Worm (Caenorhabditis elegans): ENCODE data around the gene K10C9.7.
A peak's percentile ranks its signal among the peaks of the same experiment; 100 is the strongest.

The K10C9.7 gene

ce11 chrV:1053385-1053784, 14.0 kb downstream of the K10C9.7 start:
- TF ChIP-seq nhr-11 (tag; optimal IDR thresholded peaks at IDR 0.05) (no peak), lin-39 (tag; optimal IDR thresholded peaks at IDR 0.05) (no peak), nhr-84 (tag; optimal IDR thresholded peaks at IDR 0.05) (no peak), nhr-12 (tag; optimal IDR thresholded peaks at IDR 0.05) (no peak)

DNA sequence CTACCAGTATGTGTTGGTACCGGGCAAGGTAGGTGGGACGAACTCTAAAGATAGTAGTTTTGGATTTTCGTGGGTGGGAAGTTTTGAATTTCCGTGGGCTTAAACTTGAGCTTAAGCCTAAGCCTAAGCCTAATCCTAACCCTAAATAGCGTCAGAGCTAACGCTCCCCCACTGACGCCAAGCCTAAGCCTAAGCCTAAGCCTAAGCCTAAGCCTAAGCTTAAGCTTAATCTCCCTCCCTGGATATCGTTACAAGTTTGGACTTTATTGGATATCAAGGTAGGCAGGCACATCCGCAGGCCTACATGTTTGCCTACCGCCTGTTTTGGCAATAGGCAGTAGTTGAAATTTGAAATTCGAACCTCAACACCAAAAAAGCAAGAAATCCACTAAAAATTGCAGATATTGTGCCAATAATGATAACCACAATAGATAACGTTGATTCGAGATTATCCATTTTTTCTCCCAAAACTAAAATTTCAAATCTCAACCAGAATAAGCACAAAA, 14.8 kb downstream of the K10C9.7 start, which contains the start of gene K10C9.4:
Gene K10C9.4, minus strand, starts transcription at position 456 of the 506 bp plus-strand sequence.
- TF ChIP-seq unc-86 (tag; optimal IDR thresholded peaks at IDR 0.05) (no peak), nhr-84 (tag; optimal IDR thresholded peaks at IDR 0.05) (no peak), unc-62 (GFP tag; optimal IDR thresholded peaks at IDR 0.05) (no peak), hpl-2 (GFP tag; optimal IDR thresholded peaks at IDR 0.05) (no peak), lin-15B (tag; optimal IDR thresholded peaks at IDR 0.05) (no peak), nhr-85 (tag) (no peak), dsc-1 (tag; optimal IDR thresholded peaks at IDR 0.05) (no peak), isw-1 (GFP tag; IDR thresholded peaks at IDR 0.05) (no peak), nhr-90 (tag; optimal IDR thresholded peaks at IDR 0.05; ENCODE audit: poor library complexity) (no peak), lir-3 (tag; optimal IDR thresholded peaks at IDR 0.05; ENCODE audit: poor library complexity) (no peak)

DNA sequence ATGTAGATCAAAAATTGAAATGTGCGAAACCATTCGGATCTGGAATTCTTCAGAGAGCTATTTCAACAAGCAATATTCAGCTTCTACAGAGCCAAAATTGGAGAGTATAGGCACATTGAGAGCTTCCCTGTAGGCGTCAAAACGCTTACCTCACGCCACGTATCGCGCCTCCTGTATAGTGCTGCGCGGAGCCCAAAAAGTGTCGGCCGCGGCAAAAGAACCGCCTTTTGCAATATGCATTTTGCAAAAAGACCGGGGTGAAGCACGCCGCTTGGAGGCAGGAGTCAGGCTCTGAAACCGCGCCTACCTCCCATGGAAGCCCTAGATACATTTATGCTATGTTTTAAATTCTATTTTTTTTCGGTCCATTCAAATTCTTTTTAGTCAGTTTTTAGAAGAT, 15.7 kb downstream of the K10C9.7 start:
- TF ChIP-seq nhr-47 (tag; optimal IDR thresholded peaks at IDR 0.05): no peak
- TF ChIP-seq ceh-63 (GFP tag; optimal IDR thresholded peaks at IDR 0.05): no peak
- no peak for TF ChIP-seq ztf-11 (tag; optimal IDR thresholded peaks at IDR 0.05)
- no peak for TF ChIP-seq elt-3 (tag; optimal IDR thresholded peaks at IDR 0.05)

DNA sequence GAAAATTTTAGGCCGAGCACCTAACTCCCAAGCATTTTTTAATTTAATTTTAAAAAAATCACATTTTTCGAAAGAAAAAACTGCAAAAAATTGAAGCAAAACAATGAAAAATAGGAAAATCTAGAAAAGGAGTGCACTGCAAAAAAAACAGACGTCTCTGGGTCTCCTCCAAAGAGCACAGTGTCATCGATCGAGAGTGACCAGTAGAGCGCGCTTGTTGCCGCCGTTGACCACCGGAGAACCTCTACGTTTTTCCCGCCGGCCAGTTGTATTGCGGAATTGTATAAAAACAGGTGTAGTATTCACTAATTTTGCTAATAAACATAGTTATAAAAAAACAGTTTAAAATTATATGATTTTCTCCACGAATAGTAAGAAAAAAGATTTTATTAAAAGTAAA, 18.0 kb downstream of the K10C9.7 start:
- TF ChIP-seq efl-1 (optimal IDR thresholded peaks at IDR 0.05) (peak; percentile 21 to 36), efl-1 (GFP tag; optimal IDR thresholded peaks at IDR 0.05 in 1 of 2) (no peak), nhr-237 (tag; optimal IDR thresholded peaks at IDR 0.05) (no peak), dpl-1 (GFP tag; optimal IDR thresholded peaks at IDR 0.05) (peak in 1 of 3 experiments; percentile 46), lsy-2 (tag; optimal IDR thresholded peaks at IDR 0.05) (peak in 1 of 2 experiments; percentile 38), ceh-88 (GFP tag; IDR thresholded peaks at IDR 0.05) (no peak), lin-35 (GFP tag; optimal IDR thresholded peaks at IDR 0.05) (peak; percentile 6 to 40), nhr-76 (tag; optimal IDR thresholded peaks at IDR 0.05) (no peak), ceh-82 (tag; optimal IDR thresholded peaks at IDR 0.05) (peak in 1 of 3 experiments; percentile 7), skn-1 (tag; optimal IDR thresholded peaks at IDR 0.05) (no peak)

DNA sequence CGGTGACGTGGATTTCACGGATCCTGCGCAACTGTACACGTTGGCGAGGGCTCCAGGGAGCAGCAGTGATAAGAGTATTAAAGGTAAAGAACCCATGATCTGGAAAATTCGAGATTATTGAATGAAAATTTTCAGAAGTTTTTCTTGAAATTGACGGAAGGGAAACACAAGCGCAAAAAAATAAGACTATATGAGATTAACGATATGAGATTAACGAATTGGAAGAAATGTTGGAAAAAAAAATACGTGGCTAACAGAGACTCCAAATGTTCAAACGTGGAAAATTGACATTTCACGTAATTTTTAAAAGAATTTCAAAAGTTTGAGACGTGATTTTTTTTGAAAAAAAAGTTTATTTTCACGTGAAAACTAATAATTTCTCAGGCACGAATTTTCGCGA, 18.9 kb downstream of the K10C9.7 start, which contains the start of gene nra-4:
Gene nra-4, minus strand, starts transcription at position 101 of the 400 bp plus-strand sequence.
- TF ChIP-seq lin-35 (GFP tag; optimal IDR thresholded peaks at IDR 0.05) (no peak), ama-1 (optimal IDR thresholded peaks at IDR 0.05) (no peak)

DNA sequence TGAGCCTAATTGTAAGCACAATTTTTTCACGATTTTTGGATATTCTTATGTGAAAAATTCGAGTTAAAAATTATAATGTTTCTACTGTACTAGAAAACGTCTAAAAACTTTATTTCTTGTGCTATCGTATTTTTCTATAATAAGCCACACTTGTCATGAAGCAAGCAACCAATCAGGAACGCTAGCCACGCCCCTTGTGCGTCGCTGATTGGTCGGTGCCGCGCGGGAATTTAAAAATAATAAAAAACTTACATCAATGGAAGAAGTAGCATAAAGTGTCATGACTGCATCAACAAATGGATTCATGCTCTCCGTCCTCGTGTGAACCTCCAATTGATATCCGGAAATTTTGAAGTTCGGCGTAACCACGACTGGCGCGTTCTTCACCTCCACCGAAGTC, 20.1 kb downstream of the K10C9.7 start:
- TF ChIP-seq fkh-8 (tag; optimal IDR thresholded peaks at IDR 0.05) (no peak), nhr-84 (tag; optimal IDR thresholded peaks at IDR 0.05) (no peak), swsn-7 (tag; optimal IDR thresholded peaks at IDR 0.05) (no peak), efl-1 (optimal IDR thresholded peaks at IDR 0.05) (no peak), efl-1 (GFP tag; optimal IDR thresholded peaks at IDR 0.05 in 1 of 2) (peak in 1 of 2 experiments; percentile 1), nhr-11 (tag; optimal IDR thresholded peaks at IDR 0.05) (no peak), fkh-10 (GFP tag; optimal IDR thresholded peaks at IDR 0.05) (no peak)

ce11 chrV:1038074-1038473, 29.3 kb downstream of the K10C9.7 start:
- TF ChIP-seq zag-1 (tag; optimal IDR thresholded peaks at IDR 0.05) (no peak), ets-5 (GFP tag; IDR thresholded peaks at IDR 0.05) (no peak), pax-3 (tag; optimal IDR thresholded peaks at IDR 0.05) (no peak), lin-35 (GFP tag; optimal IDR thresholded peaks at IDR 0.05) (no peak), C34B4.2 (tag; optimal IDR thresholded peaks at IDR 0.05) (no peak), nhr-84 (tag; optimal IDR thresholded peaks at IDR 0.05) (no peak), egl-27 (tag; optimal IDR thresholded peaks at IDR 0.05) (no peak), C04F5.9 (tag; optimal IDR thresholded peaks at IDR 0.05) (no peak), ztf-11 (tag; optimal IDR thresholded peaks at IDR 0.05) (no peak), fkh-8 (tag; optimal IDR thresholded peaks at IDR 0.05) (no peak), tbx-2 (tag; optimal IDR thresholded peaks at IDR 0.05) (no peak), sptf-1 (tag; optimal IDR thresholded peaks at IDR 0.05) (no peak), nhr-11 (tag; optimal IDR thresholded peaks at IDR 0.05) (no peak), ces-1 (GFP tag; optimal IDR thresholded peaks at IDR 0.05) (no peak), hlh-4 (tag; optimal IDR thresholded peaks at IDR 0.05) (no peak), Y116A8C.19 (tag; optimal IDR thresholded peaks at IDR 0.05; ENCODE audit: borderline replicate concordance) (no peak), fkh-10 (GFP tag; optimal IDR thresholded peaks at IDR 0.05) (no peak)
